Fruit fly (Drosophila melanogaster): ENCODE results near the gene skd.
A peak's percentile ranks its signal among the peaks of the same experiment; 100 is the strongest.

skd gene

DNA sequence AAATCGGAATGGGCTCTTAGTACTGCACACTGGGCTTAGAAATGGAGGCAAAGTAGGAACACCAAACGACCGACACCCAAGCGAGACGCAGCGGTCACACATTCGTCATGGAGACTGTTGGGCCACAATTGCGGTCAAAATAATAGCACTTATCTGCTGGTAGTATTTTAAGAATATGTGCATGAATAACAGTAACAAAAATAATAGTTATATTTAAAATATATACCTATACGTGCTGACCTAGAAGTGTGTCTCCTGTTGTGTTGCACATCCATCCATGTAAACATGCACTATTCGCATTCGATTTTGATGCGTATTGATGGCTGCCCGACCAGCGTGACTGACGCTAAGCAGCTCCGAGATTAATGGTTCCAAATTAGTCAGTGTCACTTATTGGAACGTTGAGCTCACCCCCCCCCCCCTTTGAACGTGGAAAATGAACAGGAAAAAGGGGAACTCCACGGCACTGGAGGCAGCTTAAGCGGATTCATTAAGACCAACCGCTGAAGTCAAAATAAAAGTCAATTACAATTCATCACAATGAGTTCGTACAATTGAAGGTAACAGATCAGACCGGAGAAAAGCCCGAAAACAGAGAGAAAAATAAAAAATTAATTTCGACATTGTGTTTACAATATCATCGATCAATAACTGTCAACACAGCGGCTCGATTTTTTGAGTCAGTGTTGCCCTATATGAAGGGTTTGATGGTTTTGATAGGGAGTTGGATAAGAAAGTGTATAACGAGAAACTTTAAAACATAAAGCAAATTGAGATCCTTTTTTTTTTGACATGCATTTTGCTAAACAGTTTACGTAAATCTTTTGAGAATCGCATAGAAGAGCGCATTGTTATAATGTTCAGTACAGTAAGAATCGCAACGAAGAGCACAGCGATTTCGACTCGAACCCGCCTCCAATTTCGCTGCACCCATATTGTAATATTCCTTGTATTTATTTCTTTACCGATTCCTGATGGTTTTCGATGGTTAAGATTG lies 74.3 kb downstream of the skd start:
- no peak for TF ChIP-seq CG17801 (GFP tag; optimal IDR thresholded peaks at IDR 0.05; ENCODE audit: partially characterized antibody)

DNA sequence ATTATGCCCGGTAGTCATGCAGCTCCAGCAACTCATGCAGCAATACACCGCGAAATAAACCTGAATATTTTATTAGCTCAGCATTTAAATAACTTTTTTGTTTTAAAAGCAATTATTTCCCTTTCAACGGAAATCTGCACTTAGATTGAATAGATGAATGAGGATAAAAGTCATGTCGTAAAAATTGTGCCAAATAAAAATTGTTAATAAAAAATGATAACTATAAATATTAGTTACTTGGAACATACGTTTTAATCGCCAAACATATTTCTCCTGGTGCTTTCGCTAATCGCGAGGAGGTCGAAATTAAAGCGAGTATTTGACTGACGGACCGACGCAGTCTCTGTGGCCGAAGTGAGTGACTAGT lies 75.1 kb downstream of the skd start:
- TF ChIP-seq CG17801 (GFP tag; optimal IDR thresholded peaks at IDR 0.05; ENCODE audit: partially characterized antibody), result no peak

DNA sequence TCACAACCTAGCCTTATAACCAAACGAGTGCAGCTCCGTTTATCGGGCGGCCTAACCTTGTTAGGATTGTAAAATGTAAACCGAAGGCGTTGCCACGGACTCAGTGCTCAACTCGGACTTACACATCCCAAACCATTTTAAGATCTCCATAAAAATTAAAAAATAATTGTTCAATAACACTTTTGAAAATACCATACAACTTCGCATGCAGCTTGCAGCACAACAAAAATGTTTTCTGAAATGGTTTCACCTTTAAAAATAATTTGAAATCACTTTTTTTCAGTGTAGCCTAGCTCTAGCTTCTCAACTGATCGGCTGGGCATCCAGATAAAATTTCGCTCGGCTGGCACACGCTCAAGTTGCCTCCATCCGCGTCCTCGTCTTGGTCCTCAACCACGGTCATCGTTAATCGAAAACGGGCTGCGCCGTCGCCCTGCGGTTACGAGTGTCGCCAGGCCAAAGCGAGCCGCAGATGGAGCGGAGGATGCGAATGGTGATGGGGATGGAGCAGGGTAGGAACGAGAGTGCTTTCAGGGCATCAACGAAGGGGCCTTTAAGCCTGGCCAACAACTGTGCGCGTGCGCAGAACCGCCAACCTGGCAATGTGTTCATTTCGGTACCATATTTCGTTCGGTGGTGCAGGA lies 75.6 kb downstream of the skd start:
- TF ChIP-seq CG17801 (GFP tag; optimal IDR thresholded peaks at IDR 0.05; ENCODE audit: partially characterized antibody), result no peak

DNA sequence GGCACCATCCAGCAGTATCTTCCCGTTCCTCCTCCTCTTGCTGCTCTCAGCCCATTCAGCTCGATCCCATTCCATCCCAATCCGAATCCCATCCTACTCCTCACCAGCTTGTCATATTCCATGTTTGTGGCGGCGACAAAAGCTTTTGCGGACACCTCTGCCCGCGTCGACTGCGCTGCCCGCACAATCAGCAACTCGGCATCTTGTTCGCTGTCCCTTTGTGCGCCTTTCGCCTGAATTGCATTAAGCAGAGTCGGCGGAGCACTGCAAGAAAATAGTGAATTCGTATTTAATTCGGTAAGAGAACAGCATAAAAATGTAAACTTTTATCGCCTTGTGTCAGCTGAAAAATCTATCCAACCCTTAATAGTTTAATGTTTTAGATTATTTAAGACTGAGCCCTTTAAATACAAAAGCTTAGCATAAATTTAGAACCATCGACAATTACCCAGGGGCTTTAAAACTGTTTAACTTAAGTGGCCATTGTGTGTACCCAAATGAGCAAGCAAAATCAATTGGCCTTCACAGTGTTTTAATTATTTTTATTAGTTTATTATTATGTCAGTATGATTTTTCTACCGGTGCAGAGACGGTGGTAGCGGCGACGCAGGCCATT lies 76.6 kb downstream of the skd start:
- TF ChIP-seq CG17801 (GFP tag; optimal IDR thresholded peaks at IDR 0.05; ENCODE audit: partially characterized antibody), result peak; percentile 24

DNA sequence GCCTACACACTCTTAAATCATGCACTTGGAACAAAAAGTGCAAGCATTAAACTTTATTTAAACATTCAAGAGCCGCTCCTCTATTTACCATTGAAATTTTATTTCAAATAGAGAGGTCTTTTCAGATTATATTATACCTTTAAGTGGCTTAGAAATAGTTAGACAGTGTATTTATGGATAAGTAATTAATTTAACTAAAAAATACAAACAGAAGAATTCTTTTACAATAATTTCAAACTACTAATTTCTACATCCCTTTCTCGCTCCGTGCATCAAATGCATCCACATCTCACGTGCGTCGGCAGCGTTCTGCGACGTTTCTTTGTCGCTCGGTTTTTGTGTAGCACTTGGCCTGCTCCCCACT lies 77.1 kb downstream of the skd start:
- TF ChIP-seq CG17801 (GFP tag; optimal IDR thresholded peaks at IDR 0.05; ENCODE audit: partially characterized antibody), result peak; percentile 55

DNA sequence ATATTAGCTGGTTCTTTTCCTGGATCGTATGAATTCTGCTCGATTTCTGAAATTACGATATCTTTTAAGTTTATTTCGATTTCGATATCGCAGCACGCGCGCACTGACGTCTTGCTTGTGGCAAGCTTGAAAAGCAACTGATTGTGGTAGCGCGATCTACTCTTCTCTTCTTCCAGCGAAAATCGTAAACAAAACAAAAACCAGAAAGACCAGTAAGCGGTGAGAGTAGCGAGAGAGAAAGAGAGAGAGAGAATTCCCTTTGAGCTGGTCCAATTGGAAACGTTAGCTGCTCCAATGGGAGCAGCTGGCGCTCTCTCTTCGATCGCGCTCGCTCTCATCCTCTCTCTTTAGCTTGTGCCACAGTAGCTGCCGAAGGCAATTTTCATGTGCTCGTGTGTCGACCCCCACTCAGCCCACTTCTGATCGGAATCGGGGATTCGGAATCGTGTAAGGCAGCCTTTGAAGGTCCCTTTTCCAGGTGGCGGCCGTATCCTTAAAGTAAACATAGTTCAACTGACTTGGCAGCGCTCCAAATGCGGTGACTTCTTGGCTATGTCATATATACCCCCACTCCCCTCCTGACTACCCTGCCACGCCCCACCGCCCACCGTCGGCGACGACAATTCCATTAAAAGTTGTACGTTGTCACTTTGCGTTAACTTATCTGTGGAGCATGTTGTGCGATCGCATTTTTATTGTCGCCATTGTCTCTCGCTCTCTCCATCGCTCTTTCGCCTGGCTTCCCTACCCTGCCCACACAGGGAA lies 77.7 kb downstream of the skd start, which contains the start of gene fng:
Gene fng, minus strand, starts transcription at position 142 of the 765 bp plus-strand sequence.
- TF ChIP-seq CG17801 (GFP tag; optimal IDR thresholded peaks at IDR 0.05; ENCODE audit: partially characterized antibody), result peak; percentile 57

DNA sequence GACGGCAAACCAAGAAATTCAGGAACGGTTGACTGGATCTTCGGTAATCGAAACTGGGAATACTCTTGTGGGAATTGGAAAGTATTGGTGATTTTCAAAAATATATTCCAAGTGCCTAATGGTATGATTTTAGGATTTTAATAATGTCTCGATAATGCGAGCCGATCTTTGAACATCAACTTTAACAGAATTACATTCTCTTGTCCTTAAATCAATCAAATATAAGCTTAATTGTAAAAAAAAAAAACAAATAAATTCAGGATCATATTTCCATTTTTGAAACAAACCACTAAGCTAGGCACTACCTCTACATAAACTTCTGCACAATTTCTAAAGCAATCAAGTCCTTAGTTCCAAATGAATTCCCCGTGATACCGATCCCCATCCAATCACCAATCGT lies 78.8 kb downstream of the skd start:
- no peak for TF ChIP-seq CG17801 (GFP tag; optimal IDR thresholded peaks at IDR 0.05; ENCODE audit: partially characterized antibody)

DNA sequence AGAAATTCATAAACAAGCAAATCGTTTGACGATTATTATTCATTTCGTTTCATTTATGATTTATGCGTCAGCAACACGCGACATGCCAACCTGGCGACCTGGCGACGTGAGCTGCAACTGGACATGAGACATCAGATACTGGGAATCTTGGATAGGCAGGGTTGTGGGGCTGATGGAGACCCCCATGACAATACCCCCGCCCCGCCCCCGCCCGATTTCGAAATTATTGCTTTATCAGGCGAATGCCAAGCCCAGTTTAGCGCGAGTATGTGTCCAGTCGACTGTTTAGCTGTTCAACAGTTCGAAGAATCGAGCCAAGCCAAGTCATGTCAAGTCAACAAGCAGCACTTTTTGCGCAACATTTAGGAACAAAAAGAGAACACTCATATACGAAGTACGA lies 80.3 kb downstream of the skd start:
- TF ChIP-seq CG17801 (GFP tag; optimal IDR thresholded peaks at IDR 0.05; ENCODE audit: partially characterized antibody), result no peak

DNA sequence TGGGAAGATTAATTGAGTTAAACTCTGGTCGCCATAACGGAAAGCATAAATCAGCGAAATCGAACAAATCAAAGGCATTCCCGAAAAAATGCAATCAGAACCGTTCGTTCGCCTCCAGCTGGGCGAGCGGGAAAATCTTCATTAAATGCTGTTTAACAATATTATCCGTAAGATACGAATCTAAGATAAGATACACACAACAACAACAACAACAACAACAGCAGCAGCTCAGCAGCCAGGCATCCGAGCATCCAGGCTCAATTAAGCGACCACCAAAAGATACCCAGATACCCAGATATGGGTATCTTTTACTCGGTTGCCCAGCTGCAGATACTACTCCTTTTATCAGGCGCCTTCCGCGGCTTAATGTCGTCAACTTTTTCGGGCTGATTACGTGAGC lies 81.2 kb downstream of the skd start:
- no peak for TF ChIP-seq CG17801 (GFP tag; optimal IDR thresholded peaks at IDR 0.05; ENCODE audit: partially characterized antibody)

DNA sequence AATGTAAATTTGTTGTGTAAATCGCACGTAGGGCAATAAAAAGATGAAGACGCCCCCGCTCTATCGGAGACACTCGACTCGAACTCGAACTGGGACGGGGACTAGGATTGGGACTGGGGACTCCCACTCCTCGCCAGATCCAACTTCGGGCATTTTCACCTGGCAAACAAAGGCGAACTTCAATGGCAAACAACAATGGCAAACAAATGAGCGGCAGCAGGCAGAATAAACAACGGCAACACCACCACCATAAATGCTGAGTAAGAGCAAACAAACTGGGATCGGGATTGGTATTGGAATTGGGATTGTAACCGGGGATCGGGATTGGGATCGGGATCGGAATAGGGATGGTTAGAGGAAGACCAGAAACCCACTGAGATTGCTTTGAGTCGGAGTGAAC lies 83.1 kb downstream of the skd start:
- TF ChIP-seq CG17801 (GFP tag; optimal IDR thresholded peaks at IDR 0.05; ENCODE audit: partially characterized antibody), result no peak

Data from ovary, adult (tissue).